Comparison of ENCODE assay signal across 1 fruit fly cellular context in the genomic region with DNA sequence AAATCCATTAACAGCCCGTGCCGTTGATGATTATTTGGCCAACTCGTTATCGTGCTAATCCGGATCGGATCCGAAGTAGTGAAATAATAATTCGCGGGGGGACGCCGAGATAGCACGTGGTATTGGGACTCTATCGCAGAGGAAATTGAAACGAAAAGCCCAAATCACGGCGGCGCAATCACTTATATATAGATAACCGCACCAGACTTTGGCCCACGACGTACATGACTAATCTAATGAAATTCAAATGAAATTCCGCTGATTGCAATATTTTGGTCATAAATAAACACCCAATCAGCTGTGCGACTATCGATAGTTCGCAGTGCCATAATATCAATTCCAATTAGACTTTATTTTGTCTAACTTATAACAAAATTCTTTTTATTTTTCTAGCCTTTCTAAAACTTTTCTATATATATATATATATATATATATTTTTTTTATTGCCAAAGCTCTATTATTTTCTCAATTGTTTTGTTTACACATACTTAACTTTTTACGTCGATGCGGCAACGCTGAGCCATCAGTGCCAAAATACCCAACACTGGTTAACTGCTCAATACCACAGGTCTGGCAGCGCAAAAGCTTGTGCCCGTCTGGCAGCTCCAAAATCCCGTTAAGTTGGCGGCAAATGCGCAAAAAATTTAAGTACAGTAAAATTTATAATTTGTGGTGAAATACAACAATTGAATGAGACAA.
A peak's percentile ranks its signal among the peaks of the same experiment; 100 is the strongest.
TF ChIP-seq lines count a peak whose summit lies in the region.

CG6428 (minus strand) TSS at position 310 of the 699 bp plus-strand sequence.

TF ChIP-seq in whole organism, embryonic, 481 proteins besides CTCF, POLR2A, EP300 and RAD21 (continued from another document and continues in another):
- TF ChIP-seq klu (GFP tag; IDR thresholded peaks at IDR 0.05; lab: Robert Waterston, UW) (no peak), TFAM (GFP tag; optimal IDR thresholded peaks at IDR 0.05; lab: Kevin White, UChicago) (no peak), p53 (GFP tag; optimal IDR thresholded peaks at IDR 0.05; lab: Kevin White, UChicago) (no peak), hth (optimal IDR thresholded peaks at IDR 0.05; lab: Kevin White, UChicago) (no peak), CG9797 (GFP tag; optimal IDR thresholded peaks at IDR 0.05; lab: Kevin White, UChicago) (peak; percentile 28), hkb (optimal IDR thresholded peaks at IDR 0.05; lab: Kevin White, UChicago) (no peak), hkb (GFP tag; IDR thresholded peaks at IDR 0.05; lab: Robert Waterston, UW) (no peak), CG9437 (GFP tag; optimal IDR thresholded peaks at IDR 0.05; lab: Kevin White, UChicago) (peak; percentile 12), run (tag; optimal IDR thresholded peaks at IDR 0.05; lab: Kevin White, UChicago) (no peak), Bteb2 (GFP tag; optimal IDR thresholded peaks at IDR 0.05; lab: Kevin White, UChicago) (no peak), gcm (GFP tag; optimal IDR thresholded peaks at IDR 0.05; lab: Kevin White, UChicago) (no peak), Asciz (GFP tag; optimal IDR thresholded peaks at IDR 0.05; lab: Kevin White, UChicago) (no peak), CG12942 (GFP tag; optimal IDR thresholded peaks at IDR 0.05; lab: Kevin White, UChicago) (peak; percentile 42), CG30431 (GFP tag; optimal IDR thresholded peaks at IDR 0.05; lab: Kevin White, UChicago) (no peak), lola (GFP tag; optimal IDR thresholded peaks at IDR 0.05; lab: Kevin White, UChicago) (peak in 1 of 3 experiments; percentile 12), dpn (GFP tag; optimal IDR thresholded peaks at IDR 0.05; lab: Kevin White, UChicago) (peak; percentile 17 to 29), mld (GFP tag; IDR thresholded peaks at IDR 0.05; lab: Robert Waterston, UW; ENCODE audit: partially characterized antibody) (no peak), CG2875 (GFP tag; optimal IDR thresholded peaks at IDR 0.05; lab: Kevin White, UChicago) (no peak), CG2116 (GFP tag; optimal IDR thresholded peaks at IDR 0.05; lab: Kevin White, UChicago) (peak; percentile 59), CG43689 (GFP tag; IDR thresholded peaks at IDR 0.05; lab: Robert Waterston, UW) (no peak), Hey (tag; optimal IDR thresholded peaks at IDR 0.05; lab: Kevin White, UChicago) (peak; percentile 3), ssp (GFP tag; IDR thresholded peaks at IDR 0.05; lab: Robert Waterston, UW) (peak; percentile 19; the same call in 1 of the 2 replicates), CG11456 (GFP tag; IDR thresholded peaks at IDR 0.05; lab: Robert Waterston, UW) (peak; percentile 59; the same call in 1 of the 3 replicates), zen (tag; optimal IDR thresholded peaks at IDR 0.05; lab: Kevin White, UChicago) (no peak), CG16863 (GFP tag; optimal IDR thresholded peaks at IDR 0.05; lab: Kevin White, UChicago) (no peak), Sox102F (GFP tag; optimal IDR thresholded peaks at IDR 0.05; lab: Kevin White, UChicago) (no peak), CG5953 (GFP tag; IDR thresholded peaks at IDR 0.05; lab: Robert Waterston, UW) (no peak), CG6689 (GFP tag; IDR thresholded peaks at IDR 0.05; lab: Robert Waterston, UW) (no peak; the same call in 1 of the 2 replicates), HLH4C (GFP tag; IDR thresholded peaks at IDR 0.05; lab: Robert Waterston, UW; ENCODE audit: partially characterized antibody) (peak; percentile 56; the same call in 2 of the 3 replicates), amos (GFP tag; IDR thresholded peaks at IDR 0.05; lab: Robert Waterston, UW; ENCODE audit: partially characterized antibody) (peak; percentile 57; the same call in 1 of the 2 replicates), pita (GFP tag; optimal IDR thresholded peaks at IDR 0.05; lab: Kevin White, UChicago) (no peak), fd102C (GFP tag; optimal IDR thresholded peaks at IDR 0.05; lab: Kevin White, UChicago) (no peak), Doc3 (GFP tag; IDR thresholded peaks at IDR 0.05; lab: Robert Waterston, UW; ENCODE audit: partially characterized antibody) (peak; percentile 57; the same call in 1 of the 3 replicates), Bgb (GFP tag; IDR thresholded peaks at IDR 0.05; lab: Robert Waterston, UW; ENCODE audit: partially characterized antibody) (peak; percentile 60), corto (GFP tag; optimal IDR thresholded peaks at IDR 0.05; lab: Kevin White, UChicago) (no peak), CG7786 (GFP tag; optimal IDR thresholded peaks at IDR 0.05; lab: Kevin White, UChicago) (no peak), Ravus (GFP tag; IDR thresholded peaks at IDR 0.05; lab: Robert Waterston, UW) (no peak), vnd (GFP tag; IDR thresholded peaks at IDR 0.05; lab: Robert Waterston, UW; ENCODE audit: partially characterized antibody) (peak; percentile 65), wek (GFP tag; optimal IDR thresholded peaks at IDR 0.05; lab: Kevin White, UChicago) (no peak), E2f1 (GFP tag; IDR thresholded peaks at IDR 0.05; lab: Robert Waterston, UW) (no peak), MTF-1 (GFP tag; optimal IDR thresholded peaks at IDR 0.05; lab: Kevin White, UChicago; ENCODE audit: borderline replicate concordance) (no peak), Opbp (GFP tag; IDR thresholded peaks at IDR 0.05; lab: Robert Waterston, UW; ENCODE audit: partially characterized antibody) (0 out of 3 replicates have a peak, but pooled peaks have one; percentile 57), eyg (GFP tag; optimal IDR thresholded peaks at IDR 0.05; lab: Kevin White, UChicago) (no peak), croc (GFP tag; conservative IDR thresholded peaks at IDR 0.05; lab: Robert Waterston, UW) (no peak), gem (tag; optimal IDR thresholded peaks at IDR 0.05; lab: Kevin White, UChicago) (no peak), Six4 (GFP tag; optimal IDR thresholded peaks at IDR 0.05; lab: Kevin White, UChicago) (no peak), CG6254 (GFP tag; optimal IDR thresholded peaks at IDR 0.05; lab: Kevin White, UChicago) (no peak), Bdp1 (GFP tag; optimal IDR thresholded peaks at IDR 0.05; lab: Kevin White, UChicago) (no peak), exex (tag; optimal IDR thresholded peaks at IDR 0.05; lab: Kevin White, UChicago) (peak; percentile 90), YL-1 (GFP tag; optimal IDR thresholded peaks at IDR 0.05; lab: Kevin White, UChicago) (peak; percentile 18), Adf1 (GFP tag; IDR thresholded peaks at IDR 0.05; lab: Robert Waterston, UW) (no peak; the same call in 1 of the 2 replicates), Fer1 (GFP tag; optimal IDR thresholded peaks at IDR 0.05; lab: Kevin White, UChicago) (no peak), CG10565 (GFP tag; optimal IDR thresholded peaks at IDR 0.05; lab: Kevin White, UChicago) (no peak), CG11398 (GFP tag; optimal IDR thresholded peaks at IDR 0.05; lab: Kevin White, UChicago) (no peak), BEAF-32 (GFP tag; optimal IDR thresholded peaks at IDR 0.05; lab: Kevin White, UChicago) (peak; percentile 68), btn (GFP tag; optimal IDR thresholded peaks at IDR 0.05; lab: Kevin White, UChicago) (no peak), zen2 (GFP tag; IDR thresholded peaks at IDR 0.05; lab: Robert Waterston, UW; ENCODE audit: partially characterized antibody) (no peak; the same call in 2 of the 3 replicates), CG10147 (GFP tag; optimal IDR thresholded peaks at IDR 0.05; lab: Kevin White, UChicago) (no peak), unpg (GFP tag; optimal IDR thresholded peaks at IDR 0.05; lab: Kevin White, UChicago) (peak; percentile 32), ci (GFP tag; IDR thresholded peaks at IDR 0.05; lab: Robert Waterston, UW) (0 out of 3 replicates have a peak, but pooled peaks have one; percentile 36), CG14667 (GFP tag; IDR thresholded peaks at IDR 0.05; lab: Robert Waterston, UW) (no peak), odd (GFP tag; optimal IDR thresholded peaks at IDR 0.05; lab: Kevin White, UChicago) (no peak), HmgD (GFP tag; optimal IDR thresholded peaks at IDR 0.05; lab: Kevin White, UChicago) (no peak), CG6175 (GFP tag; IDR thresholded peaks at IDR 0.05; lab: Robert Waterston, UW) (no peak), ewg (GFP tag; optimal IDR thresholded peaks at IDR 0.05; lab: Kevin White, UChicago) (no peak), slp2 (GFP tag; optimal IDR thresholded peaks at IDR 0.05; lab: Kevin White, UChicago) (no peak), CG16815 (GFP tag; optimal IDR thresholded peaks at IDR 0.05; lab: Kevin White, UChicago) (no peak), cg (GFP tag; optimal IDR thresholded peaks at IDR 0.05; lab: Kevin White, UChicago) (no peak), CG2199 (GFP tag; IDR thresholded peaks at IDR 0.05; lab: Robert Waterston, UW) (no peak), CG18599 (GFP tag; optimal IDR thresholded peaks at IDR 0.05; lab: Kevin White, UChicago) (peak; percentile 55), Blimp-1 (GFP tag; optimal IDR thresholded peaks at IDR 0.05; lab: Kevin White, UChicago) (no peak), onecut (GFP tag; IDR thresholded peaks at IDR 0.05; lab: Robert Waterston, UW) (no peak), trem (tag; optimal IDR thresholded peaks at IDR 0.05; lab: Kevin White, UChicago) (peak; percentile 60), gce (GFP tag; IDR thresholded peaks at IDR 0.05; lab: Robert Waterston, UW) (no peak), dati (GFP tag; IDR thresholded peaks at IDR 0.05; lab: Robert Waterston, UW) (no peak), CG18011 (GFP tag; optimal IDR thresholded peaks at IDR 0.05; lab: Kevin White, UChicago) (peak; percentile 5), CG16779 (GFP tag; IDR thresholded peaks at IDR 0.05; lab: Robert Waterston, UW) (no peak), CG17612 (GFP tag; IDR thresholded peaks at IDR 0.05; lab: Robert Waterston, UW) (no peak), z (GFP tag; IDR thresholded peaks at IDR 0.05; lab: Robert Waterston, UW) (no peak), CG13424 (tag; optimal IDR thresholded peaks at IDR 0.05; lab: Kevin White, UChicago) (peak; percentile 44), row (GFP tag; IDR thresholded peaks at IDR 0.05; lab: Robert Waterston, UW) (peak; percentile 54; the same call in 2 of the 3 replicates), CG33557 (GFP tag; optimal IDR thresholded peaks at IDR 0.05; lab: Kevin White, UChicago) (peak; percentile 10), phol (tag; optimal IDR thresholded peaks at IDR 0.05; lab: Kevin White, UChicago) (peak; percentile 46), CG4730 (GFP tag; IDR thresholded peaks at IDR 0.05; lab: Robert Waterston, UW) (no peak), slou (GFP tag; optimal IDR thresholded peaks at IDR 0.05; lab: Kevin White, UChicago) (no peak), Scr (GFP tag; IDR thresholded peaks at IDR 0.05; lab: Robert Waterston, UW; ENCODE audit: partially characterized antibody) (peak; percentile 68), sima (GFP tag; optimal IDR thresholded peaks at IDR 0.05; lab: Kevin White, UChicago) (no peak), CG2889 (GFP tag; IDR thresholded peaks at IDR 0.05; lab: Robert Waterston, UW) (no peak), Med (GFP tag; lab: Kevin White, UChicago) (peak; percentile 88), CG1602 (GFP tag; optimal IDR thresholded peaks at IDR 0.05; lab: Kevin White, UChicago) (no peak), kah (GFP tag; optimal IDR thresholded peaks at IDR 0.05; lab: Kevin White, UChicago) (no peak), tap (tag; optimal IDR thresholded peaks at IDR 0.05; lab: Kevin White, UChicago) (no peak), Jarid2 (GFP tag; optimal IDR thresholded peaks at IDR 0.05; lab: Kevin White, UChicago) (no peak), lbe (GFP tag; optimal IDR thresholded peaks at IDR 0.05; lab: Kevin White, UChicago) (no peak), Spps (tag; optimal IDR thresholded peaks at IDR 0.05; lab: Kevin White, UChicago) (no peak), Dref (GFP tag; IDR thresholded peaks at IDR 0.05; lab: Robert Waterston, UW) (peak; percentile 64), az2 (GFP tag; optimal IDR thresholded peaks at IDR 0.05; lab: Kevin White, UChicago) (peak; percentile 27), CG8478 (optimal IDR thresholded peaks at IDR 0.05; lab: Kevin White, UChicago) (no peak), tna (GFP tag; IDR thresholded peaks at IDR 0.05; lab: Robert Waterston, UW; ENCODE audit: partially characterized antibody) (peak; percentile 51; the same call in 1 of the 2 replicates), CG15269 (tag; optimal IDR thresholded peaks at IDR 0.05; lab: Kevin White, UChicago) (no peak), sisA (GFP tag; IDR thresholded peaks at IDR 0.05; lab: Robert Waterston, UW) (peak; percentile 35; the same call in 1 of the 2 replicates), CG4360 (GFP tag; IDR thresholded peaks at IDR 0.05; lab: Robert Waterston, UW) (no peak), C15 (GFP tag; IDR thresholded peaks at IDR 0.05; lab: Robert Waterston, UW) (no peak), h (optimal IDR thresholded peaks at IDR 0.05; lab: Kevin White, UChicago) (no peak), ken (GFP tag; IDR thresholded peaks at IDR 0.05; lab: Robert Waterston, UW) (0 out of 3 replicates have a peak, but pooled peaks have one; percentile 43), Sin3A (optimal IDR thresholded peaks at IDR 0.05; lab: Kevin White, UChicago) (no peak), pfk (GFP tag; optimal IDR thresholded peaks at IDR 0.05; lab: Kevin White, UChicago) (no peak), Xbp1 (GFP tag; optimal IDR thresholded peaks at IDR 0.05; lab: Kevin White, UChicago) (peak; percentile 66), CG12219 (GFP tag; optimal IDR thresholded peaks at IDR 0.05; lab: Kevin White, UChicago) (no peak), Mes4 (GFP tag; optimal IDR thresholded peaks at IDR 0.05; lab: Kevin White, UChicago) (no peak), CG8388 (GFP tag; optimal IDR thresholded peaks at IDR 0.05; lab: Kevin White, UChicago) (peak; percentile 25), Atf-2 (GFP tag; optimal IDR thresholded peaks at IDR 0.05; lab: Kevin White, UChicago) (no peak), NFAT (GFP tag; IDR thresholded peaks at IDR 0.05; lab: Robert Waterston, UW) (peak; percentile 24; the same call in 1 of the 2 replicates), CG12236 (GFP tag; optimal IDR thresholded peaks at IDR 0.05; lab: Kevin White, UChicago) (no peak), her (GFP tag; optimal IDR thresholded peaks at IDR 0.05; lab: Kevin White, UChicago) (no peak), CG9817 (tag; optimal IDR thresholded peaks at IDR 0.05; lab: Kevin White, UChicago) (peak; percentile 42), maf-S (GFP tag; optimal IDR thresholded peaks at IDR 0.05; lab: Kevin White, UChicago) (no peak), Vsx1 (GFP tag; optimal IDR thresholded peaks at IDR 0.05; lab: Kevin White, UChicago) (no peak), Hmx (GFP tag; optimal IDR thresholded peaks at IDR 0.05; lab: Kevin White, UChicago) (no peak), ash1 (GFP tag; optimal IDR thresholded peaks at IDR 0.05; lab: Kevin White, UChicago) (no peak), sug (tag; optimal IDR thresholded peaks at IDR 0.05; lab: Kevin White, UChicago) (peak; percentile 99), CG4617 (GFP tag; optimal IDR thresholded peaks at IDR 0.05; lab: Kevin White, UChicago; ENCODE audit: borderline replicate concordance) (peak; percentile 13), CG7271 (tag; optimal IDR thresholded peaks at IDR 0.05; lab: Kevin White, UChicago) (no peak)
